Worm (Caenorhabditis elegans) whole organism, L4 larva: ENCODE data around the gene K03B4.2.

Experiments used
- F26F4.8 ChIP-seq: fragments of 200-800 bp; sonication (Bioruptor generic); conservative IDR thresholded peaks from 2 replicates; pipeline ENCODE4 v1.3.6; 2022; ENCODE audit warnings: missing genetic modification characterization, missing compliant biosample characterization
- F49E8.2 ChIP-seq: sonication (generic microtip); optimal IDR thresholded peaks from 2 replicates; lab custom pipeline; 2016; ENCODE audit warnings: missing compliant biosample characterization, mild to moderate bottlenecking, missing genetic modification characterization, borderline replicate concordance
- T20F7.1 ChIP-seq: fragments of 200-800 bp; sonication (Bioruptor generic); optimal IDR thresholded peaks from 2 replicates; lab custom pipeline; 2018; ENCODE audit warnings: mild to moderate bottlenecking, missing genetic modification characterization, missing compliant biosample characterization
- T26A8.4 ChIP-seq: fragments of 200-800 bp; sonication (Bioruptor generic); IDR thresholded peaks from 2 replicates; pipeline ENCODE4 v1.3.6; 2022; ENCODE audit warnings: missing genetic modification characterization, missing compliant biosample characterization
- ama-1 ChIP-seq: fragments of 150-350 bp; optimal IDR thresholded peaks from 2 replicates; lab custom pipeline; 2014; ENCODE audit warnings: inconsistent platforms, mixed read lengths
- ceh-20 ChIP-seq: fragments of 200-800 bp; sonication (Bioruptor generic); IDR thresholded peaks from 2 replicates; pipeline ENCODE4 v1.3.6; 2022; ENCODE audit warnings: missing genetic modification reagents, missing genetic modification characterization, missing compliant biosample characterization
- cey-2 ChIP-seq: sonication (generic microtip); optimal IDR thresholded peaks from 3 replicates; lab custom pipeline; 2017; ENCODE audit warnings: missing genetic modification characterization, mild to moderate bottlenecking, missing compliant biosample characterization, antibody characterized with exemption, borderline replicate concordance; ENCODE audit not compliant: insufficient read depth
- daf-12 ChIP-seq: fragments of 150-350 bp; optimal IDR thresholded peaks from 2 replicates; lab custom pipeline; 2014; ENCODE audit warnings: missing biosample characterization, missing genetic modification reagents, missing genetic modification characterization
- daf-16 ChIP-seq, 3 experiments: sonication (generic microtip); optimal IDR thresholded peaks; 2 replicates each; lab custom pipeline; 2016 to 2017; ENCODE audit warnings: missing genetic modification characterization in 3 of 3, missing genetic modification reagents in 3 of 3, mild to moderate bottlenecking in 2 of 3, missing compliant biosample characterization in 2 of 3, missing biosample characterization in 1 of 3, moderate library complexity in 1 of 3
- daf-19 ChIP-seq: fragments of 200-800 bp; sonication (Bioruptor generic); conservative IDR thresholded peaks from 2 replicates; pipeline ENCODE4 v1.3.6; 2022; ENCODE audit warnings: missing genetic modification characterization, missing compliant biosample characterization
- dpl-1 ChIP-seq: fragments of 150-350 bp; optimal IDR thresholded peaks from 2 replicates; lab custom pipeline; 2014; ENCODE audit warnings: missing biosample characterization, missing genetic modification reagents, missing genetic modification characterization
- hlh-11 ChIP-seq: fragments of 200-800 bp; sonication (Bioruptor generic); optimal IDR thresholded peaks from 2 replicates; lab custom pipeline; 2018; ENCODE audit warnings: mild to moderate bottlenecking, missing genetic modification characterization, missing compliant biosample characterization
- hlh-30 ChIP-seq: sonication (generic microtip); optimal IDR thresholded peaks from 2 replicates; lab custom pipeline; 2017; ENCODE audit warnings: antibody characterized with exemption, mild to moderate bottlenecking, missing genetic modification characterization, missing compliant biosample characterization; ENCODE audit not compliant: insufficient read depth
- lim-7 ChIP-seq: fragments of 200-800 bp; sonication (Bioruptor generic); IDR thresholded peaks from 2 replicates; pipeline ENCODE4 v1.3.6; 2022; ENCODE audit warnings: missing genetic modification characterization, missing compliant biosample characterization
- lsy-2 ChIP-seq, 2 experiments: fragments of 150-350 bp in 1 of 2; sonication (generic microtip) in 1 of 2; optimal IDR thresholded peaks; 2 replicates each; lab custom pipeline; 2014 to 2017; ENCODE audit warnings: missing biosample characterization in 2 of 2, missing genetic modification characterization in 2 of 2
- mdl-1 ChIP-seq, 2 experiments: fragments of 150-350 bp in 1 of 2; sonication (generic microtip) in 1 of 2; optimal IDR thresholded peaks; 2 replicates each; lab custom pipeline; 2014 to 2017; ENCODE audit warnings: missing biosample characterization in 2 of 2, missing genetic modification characterization in 2 of 2
- mdt-29 ChIP-seq: fragments of 200-800 bp; sonication (Bioruptor generic); IDR thresholded peaks from 2 replicates; pipeline ENCODE4 v1.3.6; 2022; ENCODE audit warnings: missing genetic modification reagents, missing genetic modification characterization, missing compliant biosample characterization
- mxl-2 ChIP-seq: fragments of 200-800 bp; sonication (Bioruptor generic); conservative IDR thresholded peaks from 2 replicates; pipeline ENCODE4 v1.3.6; 2022; ENCODE audit warnings: missing genetic modification reagents, missing genetic modification characterization, missing compliant biosample characterization
- nhr-102 ChIP-seq: sonication (generic microtip); optimal IDR thresholded peaks from 2 replicates; lab custom pipeline; 2016; ENCODE audit warnings: mild to moderate bottlenecking, missing genetic modification characterization, moderate library complexity, missing compliant biosample characterization
- nhr-11 ChIP-seq: fragments of 150-350 bp; optimal IDR thresholded peaks from 2 replicates; lab custom pipeline; 2014; ENCODE audit warnings: missing biosample characterization, missing genetic modification characterization
- nhr-25 ChIP-seq: sonication (generic microtip); optimal IDR thresholded peaks from 2 replicates; lab custom pipeline; 2017; ENCODE audit warnings: missing genetic modification characterization, mild to moderate bottlenecking, missing compliant biosample characterization, antibody characterized with exemption, moderate library complexity, borderline replicate concordance; ENCODE audit not compliant: insufficient read depth
- nhr-28 ChIP-seq: fragments of 150-350 bp; optimal IDR thresholded peaks from 2 replicates; lab custom pipeline; 2014; ENCODE audit warnings: missing biosample characterization, missing genetic modification characterization
- nhr-6 ChIP-seq: fragments of 150-350 bp; optimal IDR thresholded peaks from 2 replicates; lab custom pipeline; 2014; ENCODE audit warnings: missing biosample characterization, missing genetic modification characterization
- nhr-77 ChIP-seq: fragments of 150-350 bp; optimal IDR thresholded peaks from 2 replicates; lab custom pipeline; 2014; ENCODE audit warnings: missing biosample characterization, missing genetic modification characterization
- pha-4 ChIP-seq, 2 experiments: fragments of 150-350 bp in 1 of 2; fragments of 200-800 bp in 1 of 2; sonication (Bioruptor generic) in 1 of 2; IDR thresholded peaks in 1 of 2; optimal IDR thresholded peaks in 1 of 2; 2 replicates each; pipeline versions ENCODE4 v1.3.6 to Lab custom; 2014 to 2022; ENCODE audit warnings: missing genetic modification characterization in 2 of 2, missing genetic modification reagents in 2 of 2, missing biosample characterization in 1 of 2, missing compliant biosample characterization in 1 of 2
- php-3 ChIP-seq: fragments of 200-800 bp; sonication (Bioruptor generic); IDR thresholded peaks from 2 replicates; pipeline ENCODE4 v1.3.6; 2022; ENCODE audit warnings: missing genetic modification reagents, missing genetic modification characterization, missing compliant biosample characterization
- rbr-2 ChIP-seq: sonication (generic microtip); optimal IDR thresholded peaks from 2 replicates; lab custom pipeline; 2016; ENCODE audit warnings: missing genotype, missing genetic modification characterization, missing compliant biosample characterization
- set-16 ChIP-seq: fragments of 200-800 bp; sonication (Bioruptor generic); IDR thresholded peaks from 2 replicates; pipeline ENCODE4 v1.3.6; 2022; ENCODE audit warnings: missing genetic modification reagents, missing genetic modification characterization, missing compliant biosample characterization
- snpc-1.2 ChIP-seq: fragments of 200-800 bp; sonication (Bioruptor generic); IDR thresholded peaks from 2 replicates; pipeline ENCODE4 v1.3.6; 2022; ENCODE audit warnings: missing genetic modification reagents, missing genetic modification characterization, missing compliant biosample characterization
- snpc-4 ChIP-seq: fragments of 150-350 bp; optimal IDR thresholded peaks from 2 replicates; lab custom pipeline; 2014; ENCODE audit warnings: missing biosample characterization, missing genetic modification characterization
- unc-62 ChIP-seq, 3 experiments: fragments of 150-350 bp in 1 of 3; sonication (generic microtip); optimal IDR thresholded peaks in 2 of 3; peaks in 1 of 3; 1 replicate in 1 of 3; 2 replicates in 2 of 3; lab custom pipeline; 2014 to 2017; ENCODE audit warnings: missing biosample characterization in 3 of 3, missing genetic modification characterization in 3 of 3, missing genetic modification reagents in 3 of 3, missing genotype in 1 of 3
- zag-1 ChIP-seq: fragments of 150-350 bp; optimal IDR thresholded peaks from 2 replicates; lab custom pipeline; 2014; ENCODE audit warnings: missing biosample characterization, missing genetic modification characterization
- ztf-7 ChIP-seq: fragments of 150-350 bp; optimal IDR thresholded peaks from 2 replicates; lab custom pipeline; 2014; ENCODE audit warnings: missing biosample characterization, missing genetic modification characterization

The K03B4.2 gene

ce11 chrV:4691657-4692056, 3.9 kb downstream of the K03B4.2 start:
- peak in 1 of 2 experiments; percentile 88 for TF ChIP-seq unc-62 (GFP tag; optimal IDR thresholded peaks at IDR 0.05 in 1 of 2; lab: Kevin White, UChicago)
- no peak for TF ChIP-seq unc-62 (tag; optimal IDR thresholded peaks at IDR 0.05; lab: Kevin White, UChicago)
- TF ChIP-seq set-16 (GFP tag; lab: Robert Waterston, UW), result peak; percentile 70; the same call in 1 of the 2 replicates
- no peak for TF ChIP-seq cey-2 (tag; lab: Kevin White, UChicago)

ce11 chrV:4692382-4693281, 4.8 kb downstream of the K03B4.2 start, which contains the start of gene cpg-8:
Gene cpg-8, minus strand, starts transcription at chrV:4692432.
- no peak for TF ChIP-seq pha-4 (GFP tag; IDR thresholded peaks at IDR 0.05; lab: Robert Waterston, UW)
- TF ChIP-seq pha-4 (tag; optimal IDR thresholded peaks at IDR 0.05; lab: Kevin White, UChicago), result no peak
- TF ChIP-seq unc-62 (GFP tag; optimal IDR thresholded peaks at IDR 0.05 in 1 of 2; lab: Kevin White, UChicago), result peak in 1 of 2 experiments; percentile 4
- TF ChIP-seq unc-62 (tag; optimal IDR thresholded peaks at IDR 0.05; lab: Kevin White, UChicago), result no peak
- TF ChIP-seq dpl-1 (GFP tag; lab: Kevin White, UChicago), result peak; percentile 12
- TF ChIP-seq ceh-20 (GFP tag; lab: Robert Waterston, UW), result no peak
- no peak for TF ChIP-seq daf-19 (GFP tag; lab: Robert Waterston, UW)
- no peak for TF ChIP-seq lim-7
- no peak for TF ChIP-seq nhr-6
- TF ChIP-seq daf-12 (tag; lab: Kevin White, UChicago), result no peak
- TF ChIP-seq zag-1 (tag; lab: Kevin White, UChicago), result no peak

- TF ChIP-seq unc-62 (GFP tag; optimal IDR thresholded peaks at IDR 0.05 in 1 of 2; lab: Kevin White, UChicago) (peak in 1 of 2 experiments; percentile 79), unc-62 (tag; optimal IDR thresholded peaks at IDR 0.05; lab: Kevin White, UChicago) (no peak), ceh-20 (GFP tag; lab: Robert Waterston, UW) (no peak), daf-16 (GFP tag; optimal IDR thresholded peaks at IDR 0.05; lab: Kevin White, UChicago) (peak in 1 of 2 experiments; percentile 51), daf-16 (tag; optimal IDR thresholded peaks at IDR 0.05; lab: Kevin White, UChicago) (no peak), hlh-30 (tag; lab: Kevin White, UChicago) (peak; percentile 11)
Observed at ce11 chrV:4693282-4693588, 5.4 kb downstream of the K03B4.2 start.

ce11 chrV:4694466-4695092, 6.8 kb downstream of the K03B4.2 start:
- peak in 1 of 2 experiments; percentile 74 for TF ChIP-seq unc-62 (GFP tag; optimal IDR thresholded peaks at IDR 0.05 in 1 of 2; lab: Kevin White, UChicago)
- no peak for TF ChIP-seq unc-62 (tag; optimal IDR thresholded peaks at IDR 0.05; lab: Kevin White, UChicago)
- no peak for TF ChIP-seq mxl-2 (GFP tag; lab: Robert Waterston, UW)
- TF ChIP-seq lsy-2 (tag; optimal IDR thresholded peaks at IDR 0.05; lab: Kevin White, UChicago), result peak in 1 of 2 experiments; percentile 5
- TF ChIP-seq nhr-77, result no peak
- TF ChIP-seq ztf-7 (tag; lab: Kevin White, UChicago), result no peak
- no peak for TF ChIP-seq snpc-4 (tag; lab: Kevin White, UChicago)
- no peak for TF ChIP-seq nhr-28 (tag; lab: Kevin White, UChicago)
- peak; percentile 38 for TF ChIP-seq hlh-30 (tag; lab: Kevin White, UChicago)
- peak; percentile 51 for TF ChIP-seq nhr-11
- no peak for TF ChIP-seq mdt-29 (GFP tag; lab: Robert Waterston, UW)
- peak in 1 of 2 experiments; percentile 21 for TF ChIP-seq mdl-1 (tag; optimal IDR thresholded peaks at IDR 0.05; lab: Kevin White, UChicago)
- peak; percentile 13 for TF ChIP-seq ama-1 (lab: Kevin White, UChicago)
- peak; percentile 37 for TF ChIP-seq hlh-11 (tag; lab: Kevin White, UChicago)

- TF ChIP-seq F26F4.8, result no peak
- no peak for TF ChIP-seq hlh-30 (tag; lab: Kevin White, UChicago)
- TF ChIP-seq rbr-2 (tag; lab: Kevin White, UChicago), result no peak
- no peak for TF ChIP-seq F49E8.2 (tag; lab: Kevin White, UChicago)
- TF ChIP-seq nhr-102 (tag; lab: Kevin White, UChicago), result no peak
- TF ChIP-seq mdl-1 (tag; optimal IDR thresholded peaks at IDR 0.05; lab: Kevin White, UChicago), result no peak
- no peak for TF ChIP-seq nhr-28 (tag; lab: Kevin White, UChicago)
- TF ChIP-seq pha-4 (GFP tag; IDR thresholded peaks at IDR 0.05; lab: Robert Waterston, UW), result no peak
- no peak for TF ChIP-seq pha-4 (tag; optimal IDR thresholded peaks at IDR 0.05; lab: Kevin White, UChicago)
- no peak for TF ChIP-seq nhr-25
- TF ChIP-seq T20F7.1 (GFP tag; lab: Kevin White, UChicago), result no peak
- TF ChIP-seq T26A8.4 (GFP tag; lab: Robert Waterston, UW), result no peak
- no peak for TF ChIP-seq php-3
- TF ChIP-seq snpc-1.2, result no peak
Observed at ce11 chrV:4698675-4699074, 10.9 kb downstream of the K03B4.2 start.
